Fruit fly (Drosophila melanogaster) whole organism, embryonic: Measurements from ENCODE around the gene Bsg.

Experiments used
- Abd-B ChIP-seq: fragments of 200-800 bp; sonication (Bioruptor generic); optimal IDR thresholded peaks from 2 replicates; lab custom pipeline; 2018; ENCODE audit warnings: missing biosample characterization, mild to moderate bottlenecking, missing genetic modification characterization, moderate library complexity
- Aef1 ChIP-seq: fragments of 200-800 bp; sonication (Bioruptor generic); IDR thresholded peaks from 3 replicates; pipeline ENCODE4 v1.3.6; 2022; ENCODE audit warnings: missing biosample characterization, missing genetic modification characterization
- Bgb ChIP-seq: fragments of 200-800 bp; sonication (Bioruptor generic); IDR thresholded peaks from 2 replicates; pipeline ENCODE4 v1.3.6; 2022; ENCODE audit warnings: missing biosample characterization, missing genetic modification characterization; ENCODE audit not compliant: partially characterized antibody
- C15 ChIP-seq: fragments of 200-800 bp; sonication (Bioruptor generic); IDR thresholded peaks from 3 replicates; pipeline ENCODE4 v1.3.6; 2022; ENCODE audit warnings: missing biosample characterization, missing genetic modification characterization
- CG12104 ChIP-seq: fragments of 200-800 bp; sonication (Bioruptor generic); optimal IDR thresholded peaks from 3 replicates; lab custom pipeline; 2016; ENCODE audit warnings: missing biosample characterization, missing genetic modification characterization
- CG12299 ChIP-seq: fragments of 200-800 bp; sonication (Bioruptor generic); optimal IDR thresholded peaks from 2 replicates; lab custom pipeline; 2018; ENCODE audit warnings: missing biosample characterization, mild to moderate bottlenecking, missing genetic modification characterization
- CG12659 ChIP-seq: fragments of 200-800 bp; sonication (Bioruptor generic); optimal IDR thresholded peaks from 3 replicates; lab custom pipeline; 2017; ENCODE audit warnings: mild to moderate bottlenecking, missing biosample characterization, missing genetic modification reagents, missing genetic modification characterization
- CG14965 ChIP-seq: fragments of 200-800 bp; sonication (Bioruptor generic); optimal IDR thresholded peaks from 2 replicates; lab custom pipeline; 2016; ENCODE audit warnings: missing biosample characterization, missing genetic modification characterization, borderline replicate concordance
- CG15269 ChIP-seq: fragments of 200-800 bp; sonication (Bioruptor generic); optimal IDR thresholded peaks from 2 replicates; lab custom pipeline; 2018; ENCODE audit warnings: missing biosample characterization, mild to moderate bottlenecking, missing genetic modification characterization, moderate library complexity
- CG1529 ChIP-seq: fragments of 200-800 bp; sonication (Bioruptor generic); optimal IDR thresholded peaks from 3 replicates; lab custom pipeline; 2018; ENCODE audit warnings: missing biosample characterization, missing genetic modification characterization
- CG17359 ChIP-seq: fragments of 200-800 bp; sonication (Bioruptor generic); optimal IDR thresholded peaks from 3 replicates; lab custom pipeline; 2018; ENCODE audit warnings: missing biosample characterization, mild to moderate bottlenecking, missing genetic modification characterization, moderate library complexity
- CG17912 ChIP-seq: fragments of 200-800 bp; sonication (Bioruptor generic); optimal IDR thresholded peaks from 2 replicates; lab custom pipeline; 2018; ENCODE audit warnings: missing biosample characterization, mild to moderate bottlenecking, missing genetic modification characterization
- CG2712 ChIP-seq: fragments of 200-800 bp; optimal IDR thresholded peaks from 3 replicates; lab custom pipeline; 2019; ENCODE audit warnings: missing biosample characterization, mild to moderate bottlenecking, missing genetic modification characterization, moderate library complexity
- CG2875 ChIP-seq: fragments of 200-800 bp; sonication (Bioruptor generic); optimal IDR thresholded peaks from 2 replicates; lab custom pipeline; 2017; ENCODE audit warnings: missing biosample characterization, mild to moderate bottlenecking, missing genetic modification characterization, missing genetic modification reagents
- CG33557 ChIP-seq: fragments of 200-800 bp; sonication (Bioruptor generic); optimal IDR thresholded peaks from 2 replicates; lab custom pipeline; 2019; ENCODE audit warnings: missing biosample characterization, mild to moderate bottlenecking, missing genetic modification characterization, moderate library complexity
- CG4424 ChIP-seq: fragments of 200-800 bp; sonication (Bioruptor generic); optimal IDR thresholded peaks from 3 replicates; lab custom pipeline; 2016; ENCODE audit warnings: missing biosample characterization, missing genetic modification characterization
- CG6175 ChIP-seq: fragments of 200-800 bp; sonication (Bioruptor generic); IDR thresholded peaks from 3 replicates; pipeline ENCODE4 v1.3.6; 2022; ENCODE audit warnings: missing biosample characterization, missing genetic modification characterization
- CG9609 ChIP-seq: fragments of 200-800 bp; sonication (Bioruptor generic); optimal IDR thresholded peaks from 3 replicates; lab custom pipeline; 2016; ENCODE audit warnings: missing biosample characterization, missing genetic modification characterization
- Chrac-16 ChIP-seq: fragments of 200-800 bp; sonication (Bioruptor generic); optimal IDR thresholded peaks from 3 replicates; lab custom pipeline; 2016; ENCODE audit warnings: missing biosample characterization, missing genetic modification characterization
- Dbx ChIP-seq: fragments of 200-800 bp; sonication (Bioruptor generic); IDR thresholded peaks from 3 replicates; pipeline ENCODE4 v1.3.6; 2022; ENCODE audit warnings: missing biosample characterization, missing genetic modification characterization
- Dp ChIP-seq: fragments of 200-800 bp; sonication (Bioruptor generic); optimal IDR thresholded peaks from 2 replicates; lab custom pipeline; 2018; ENCODE audit warnings: missing biosample characterization, mild to moderate bottlenecking, missing genetic modification characterization, moderate library complexity
- Fer3 ChIP-seq: fragments of 200-800 bp; sonication (Bioruptor generic); optimal IDR thresholded peaks from 2 replicates; lab custom pipeline; 2018; ENCODE audit warnings: missing biosample characterization, mild to moderate bottlenecking, missing genetic modification characterization, moderate library complexity
- Gug ChIP-seq: fragments of 200-800 bp; sonication (Bioruptor generic); IDR thresholded peaks from 4 replicates; pipeline ENCODE4 v1.3.6; 2022; ENCODE audit warnings: missing biosample characterization, missing genetic modification characterization
- Hey ChIP-seq: fragments of 200-800 bp; sonication (Bioruptor generic); optimal IDR thresholded peaks from 3 replicates; lab custom pipeline; 2018; ENCODE audit warnings: missing biosample characterization, mild to moderate bottlenecking, missing genetic modification characterization
- Hmr ChIP-seq: fragments of 200-800 bp; sonication (Bioruptor generic); optimal IDR thresholded peaks from 3 replicates; lab custom pipeline; 2017; ENCODE audit warnings: mild to moderate bottlenecking, missing biosample characterization, missing genetic modification reagents, missing genetic modification characterization
- Kr ChIP-seq: fragments of 200-800 bp; sonication (Bioruptor generic); optimal IDR thresholded peaks from 2 replicates; lab custom pipeline; 2017; ENCODE audit warnings: missing biosample characterization, mild to moderate bottlenecking, missing genetic modification characterization
- Mad ChIP-seq: fragments of 200-800 bp; sonication (Bioruptor generic); optimal IDR thresholded peaks from 2 replicates; lab custom pipeline; 2016; ENCODE audit warnings: missing biosample characterization, missing genetic modification characterization
- Max ChIP-seq: fragments of 200-800 bp; sonication (Bioruptor generic); optimal IDR thresholded peaks from 2 replicates; lab custom pipeline; 2016; ENCODE audit warnings: missing biosample characterization, mild to moderate bottlenecking, missing genetic modification characterization
- Med ChIP-seq: fragments of 200-800 bp; sonication (Bioruptor generic); peaks from one replicate; lab custom pipeline; 2016; ENCODE audit warnings: missing biosample characterization, missing genetic modification characterization, mild to moderate bottlenecking, inconsistent platforms, moderate library complexity
- Mrtf ChIP-seq: fragments of 200-800 bp; sonication (Bioruptor generic); IDR thresholded peaks from 3 replicates; pipeline ENCODE4 v1.3.6; 2022; ENCODE audit warnings: missing biosample characterization, missing genetic modification characterization
- NFAT ChIP-seq: fragments of 200-800 bp; sonication (Bioruptor generic); IDR thresholded peaks from 2 replicates; pipeline ENCODE4 v1.3.6; 2022; ENCODE audit warnings: missing biosample characterization, missing genetic modification characterization
- Ptx1 ChIP-seq: fragments of 200-800 bp; sonication (Bioruptor generic); IDR thresholded peaks from 2 replicates; pipeline ENCODE4 v1.3.6; 2022; ENCODE audit warnings: missing biosample characterization, missing genetic modification characterization
- Side ChIP-seq: fragments of 200-800 bp; sonication (Bioruptor generic); optimal IDR thresholded peaks from 2 replicates; lab custom pipeline; 2016; ENCODE audit warnings: missing biosample characterization, missing genetic modification characterization
- Usf ChIP-seq: fragments of 200-800 bp; sonication (Bioruptor generic); optimal IDR thresholded peaks from 2 replicates; lab custom pipeline; 2017; ENCODE audit warnings: missing genotype, missing biosample characterization, missing genetic modification characterization
- chn ChIP-seq: fragments of 200-800 bp; sonication (Bioruptor generic); optimal IDR thresholded peaks from 2 replicates; lab custom pipeline; 2016; ENCODE audit warnings: missing biosample characterization, missing genetic modification characterization
- eve ChIP-seq, 2 experiments: fragments of >200 bp; optimal IDR thresholded peaks; 2 replicates each; lab custom pipeline; 2017; ENCODE audit warnings: missing biosample characterization in 2 of 2, missing genetic modification characterization in 2 of 2
- fd64A ChIP-seq: fragments of 200-800 bp; sonication (Bioruptor generic); optimal IDR thresholded peaks from 3 replicates; lab custom pipeline; 2018; ENCODE audit warnings: missing biosample characterization, mild to moderate bottlenecking, missing genetic modification characterization
- gcm2 ChIP-seq: fragments of 200-800 bp; sonication (Bioruptor generic); optimal IDR thresholded peaks from 2 replicates; lab custom pipeline; 2016; ENCODE audit warnings: missing biosample characterization, missing genetic modification characterization
- hbn ChIP-seq: fragments of 200-800 bp; sonication (Bioruptor generic); IDR thresholded peaks from 2 replicates; pipeline ENCODE4 v1.3.6; 2022; ENCODE audit warnings: missing biosample characterization, missing genetic modification characterization; ENCODE audit not compliant: partially characterized antibody
- jigr1 ChIP-seq: fragments of 200-800 bp; sonication (Bioruptor generic); IDR thresholded peaks from 3 replicates; pipeline ENCODE4 v1.3.6; 2022; ENCODE audit warnings: missing biosample characterization, missing genetic modification characterization
- jing ChIP-seq: fragments of 200-800 bp; sonication (Bioruptor generic); optimal IDR thresholded peaks from 2 replicates; lab custom pipeline; 2018; ENCODE audit warnings: missing biosample characterization, mild to moderate bottlenecking, missing genetic modification characterization
- kay ChIP-seq: fragments of 200-800 bp; sonication (Bioruptor generic); optimal IDR thresholded peaks from 2 replicates; lab custom pipeline; 2016; ENCODE audit warnings: missing biosample characterization, missing genetic modification characterization
- lola ChIP-seq, 3 experiments: fragments of >200 bp in 2 of 3; fragments of 200-800 bp in 1 of 3; sonication (Bioruptor generic) in 1 of 3; optimal IDR thresholded peaks; 2 replicates each; lab custom pipeline; 2017 to 2019; ENCODE audit warnings: missing biosample characterization in 3 of 3, missing genetic modification characterization in 3 of 3, mild to moderate bottlenecking in 1 of 3, moderate library complexity in 1 of 3
- mld ChIP-seq: fragments of 200-800 bp; sonication (Bioruptor generic); IDR thresholded peaks from 3 replicates; pipeline ENCODE4 v1.3.6; 2022; ENCODE audit warnings: missing biosample characterization, missing genetic modification characterization; ENCODE audit not compliant: partially characterized antibody
- seq ChIP-seq: fragments of 200-800 bp; sonication (Bioruptor generic); IDR thresholded peaks from 2 replicates; pipeline ENCODE4 v1.3.6; 2022; ENCODE audit warnings: missing biosample characterization, missing genetic modification characterization
- sna ChIP-seq: fragments of 200-800 bp; sonication (Bioruptor generic); IDR thresholded peaks from 2 replicates; pipeline ENCODE4 v1.3.6; 2022; ENCODE audit warnings: missing biosample characterization, missing genetic modification characterization; ENCODE audit not compliant: partially characterized antibody
- sug ChIP-seq: fragments of 200-800 bp; optimal IDR thresholded peaks from 2 replicates; lab custom pipeline; 2019; ENCODE audit warnings: missing biosample characterization, mild to moderate bottlenecking, missing genetic modification characterization, moderate library complexity
- tgo ChIP-seq: fragments of 200-800 bp; sonication (Bioruptor generic); IDR thresholded peaks from 3 replicates; pipeline ENCODE4 v1.3.6; 2022; ENCODE audit warnings: missing biosample characterization, missing genetic modification characterization
- tin ChIP-seq: fragments of 200-800 bp; sonication (Bioruptor generic); optimal IDR thresholded peaks from 3 replicates; lab custom pipeline; 2016; ENCODE audit warnings: missing biosample characterization, missing genetic modification characterization

Gene Bsg

dm6 chr2L:8162307-8163024 lies 79.2 kb downstream of the Bsg start, which contains the start of gene Acbp1 (continued):
- TF ChIP-seq CG12659 (GFP tag; lab: Kevin White, UChicago), result peak; percentile 97
- TF ChIP-seq Gug (GFP tag; lab: Robert Waterston, UW), result peak; percentile 84
- TF ChIP-seq CG2875 (GFP tag; lab: Kevin White, UChicago), result peak; percentile 94
- TF ChIP-seq lola (GFP tag; optimal IDR thresholded peaks at IDR 0.05; lab: Kevin White, UChicago), result peak in 1 of 3 experiments; percentile 99
- peak; percentile 93 for TF ChIP-seq Ptx1
- TF ChIP-seq C15 (GFP tag; lab: Robert Waterston, UW), result peak; percentile 90
- TF ChIP-seq CG12104, result peak; percentile 91
- peak; percentile 90 for TF ChIP-seq Aef1 (GFP tag; lab: Robert Waterston, UW)
- TF ChIP-seq hbn (GFP tag; lab: Robert Waterston, UW), result peak; percentile 62
- TF ChIP-seq Abd-B (GFP tag; lab: Kevin White, UChicago), result peak; percentile 91
- TF ChIP-seq Fer3 (tag; lab: Kevin White, UChicago), result peak; percentile 97
- peak; percentile 79 for TF ChIP-seq Hey (tag; lab: Kevin White, UChicago)
- TF ChIP-seq seq (GFP tag; lab: Robert Waterston, UW), result peak; percentile 93
- TF ChIP-seq Usf (GFP tag; lab: Kevin White, UChicago), result peak; percentile 86
- TF ChIP-seq CG6175 (GFP tag; lab: Robert Waterston, UW), result peak; percentile 86
- TF ChIP-seq kay, result peak; percentile 83
- TF ChIP-seq Mad, result peak; percentile 91
- TF ChIP-seq Bgb (GFP tag; lab: Robert Waterston, UW), result peak; percentile 83
- TF ChIP-seq CG17912 (GFP tag; lab: Kevin White, UChicago), result peak; percentile 89
- peak; percentile 88 for TF ChIP-seq NFAT
- peak; percentile 95 for TF ChIP-seq fd64A (GFP tag; lab: Kevin White, UChicago)
- peak; percentile 80 for TF ChIP-seq sna (GFP tag; lab: Robert Waterston, UW)
- peak; percentile 95 for TF ChIP-seq CG4424 (GFP tag; lab: Kevin White, UChicago)
- peak; percentile 97 for TF ChIP-seq sug (tag; lab: Kevin White, UChicago)
- TF ChIP-seq CG1529, result peak; percentile 94
- TF ChIP-seq Max (GFP tag; lab: Kevin White, UChicago), result peak; percentile 92
- peak; percentile 90 for TF ChIP-seq Mrtf (GFP tag; lab: Robert Waterston, UW)
- TF ChIP-seq CG2712 (tag; lab: Kevin White, UChicago), result peak; percentile 99
- peak; percentile 75 for TF ChIP-seq CG14965 (GFP tag; lab: Kevin White, UChicago)
- TF ChIP-seq Chrac-16, result peak; percentile 88
- peak; percentile 57; the same call in 2 of the 3 replicates for TF ChIP-seq jigr1
- TF ChIP-seq tin, result peak; percentile 91
- TF ChIP-seq Side, result peak; percentile 97
- TF ChIP-seq CG9609 (GFP tag; lab: Kevin White, UChicago), result peak; percentile 96
- peak; percentile 90 for TF ChIP-seq Dbx (GFP tag; lab: Robert Waterston, UW)
- peak; percentile 99 for TF ChIP-seq CG12299 (tag; lab: Kevin White, UChicago)
- TF ChIP-seq Med (GFP tag; lab: Kevin White, UChicago), result peak; percentile 99
- TF ChIP-seq eve (GFP tag; optimal IDR thresholded peaks at IDR 0.05; lab: Kevin White, UChicago), result peak in 1 of 2 experiments; percentile 99
- peak; percentile 94 for TF ChIP-seq chn (GFP tag; lab: Kevin White, UChicago)
- TF ChIP-seq mld (GFP tag; lab: Robert Waterston, UW), result peak; percentile 81; the same call in 2 of the 3 replicates
- TF ChIP-seq CG15269 (tag; lab: Kevin White, UChicago), result peak; percentile 97
- TF ChIP-seq Dp, result peak; percentile 61
- peak; percentile 83 for TF ChIP-seq jing (GFP tag; lab: Kevin White, UChicago)
- TF ChIP-seq tgo, result peak; percentile 90
- TF ChIP-seq Kr, result peak; percentile 92
- TF ChIP-seq gcm2 (GFP tag; lab: Kevin White, UChicago), result peak; percentile 82
- peak; percentile 98 for TF ChIP-seq CG33557 (GFP tag; lab: Kevin White, UChicago)
- peak; percentile 96 for TF ChIP-seq CG17359
- peak; percentile 98 for TF ChIP-seq Hmr (GFP tag; lab: Kevin White, UChicago)
